Worm (Caenorhabditis elegans) whole organism, early embryonic: ENCODE results near the gene T04A8.18.

Source experiments
- B0310.2 ChIP-seq: sonication (generic microtip); optimal IDR thresholded peaks from 2 replicates; lab custom pipeline; 2016; ENCODE audit warnings: mild to moderate bottlenecking, missing genetic modification characterization, missing compliant biosample characterization
- F13C5.2 ChIP-seq: sonication (generic microtip); optimal IDR thresholded peaks from 2 replicates; lab custom pipeline; 2017; ENCODE audit warnings: mild to moderate bottlenecking, missing genetic modification characterization, inconsistent platforms, missing compliant biosample characterization
- aly-1 ChIP-seq: sonication (generic microtip); optimal IDR thresholded peaks from 2 replicates; lab custom pipeline; 2016; ENCODE audit warnings: missing genetic modification characterization, missing compliant biosample characterization
- ama-1 ChIP-seq: fragments of 150-350 bp; optimal IDR thresholded peaks from 2 replicates; lab custom pipeline; 2014
- ceh-13 ChIP-seq: fragments of 200-800 bp; sonication (Bioruptor generic); optimal IDR thresholded peaks from 2 replicates; lab custom pipeline; 2018; ENCODE audit warnings: mild to moderate bottlenecking, missing genetic modification characterization, missing compliant biosample characterization
- ceh-36 ChIP-seq: sonication (generic microtip); optimal IDR thresholded peaks from 2 replicates; lab custom pipeline; 2016; ENCODE audit warnings: missing genetic modification characterization, inconsistent platforms, missing compliant biosample characterization
- ets-7 ChIP-seq: sonication (generic microtip); optimal IDR thresholded peaks from 2 replicates; lab custom pipeline; 2016; ENCODE audit warnings: missing genotype, missing genetic modification characterization, missing compliant biosample characterization
- flt-1 ChIP-seq: fragments of 200-800 bp; sonication (Bioruptor generic); IDR thresholded peaks from 2 replicates; pipeline ENCODE4 v1.3.6; 2022; ENCODE audit warnings: missing genetic modification characterization, missing compliant biosample characterization
- hmbx-1 ChIP-seq: sonication (generic microtip); optimal IDR thresholded peaks from 2 replicates; lab custom pipeline; 2016; ENCODE audit warnings: mild to moderate bottlenecking, missing genetic modification characterization, missing compliant biosample characterization
- hmg-4 ChIP-seq: fragments of 200-800 bp; sonication (Bioruptor generic); optimal IDR thresholded peaks from 2 replicates; lab custom pipeline; 2018; ENCODE audit warnings: mild to moderate bottlenecking, missing genetic modification characterization, missing compliant biosample characterization
- hnd-1 ChIP-seq: sonication (generic microtip); optimal IDR thresholded peaks from 2 replicates; lab custom pipeline; 2016; ENCODE audit warnings: missing genetic modification characterization, missing compliant biosample characterization
- pes-1 ChIP-seq: fragments of 200-800 bp; sonication (Bioruptor generic); IDR thresholded peaks from 2 replicates; pipeline ENCODE4 v1.3.6; 2022; ENCODE audit warnings: missing genetic modification reagents, missing genetic modification characterization, missing compliant biosample characterization
- scrt-1 ChIP-seq: fragments of 200-800 bp; sonication (Bioruptor generic); IDR thresholded peaks from 2 replicates; pipeline ENCODE4 v1.3.6; 2022; ENCODE audit warnings: missing genetic modification characterization, missing compliant biosample characterization
- sea-1 ChIP-seq: fragments of 200-800 bp; sonication (Bioruptor generic); conservative IDR thresholded peaks from 2 replicates; pipeline ENCODE4 v1.3.6; 2022; ENCODE audit warnings: missing genetic modification characterization, missing compliant biosample characterization
- tbx-11 ChIP-seq: fragments of 200-800 bp; sonication (Bioruptor generic); IDR thresholded peaks from 2 replicates; pipeline ENCODE4 v1.3.6; 2022; ENCODE audit warnings: missing genetic modification characterization, missing compliant biosample characterization
- tbx-37 ChIP-seq: fragments of 200-800 bp; sonication (Bioruptor generic); conservative IDR thresholded peaks from 2 replicates; pipeline ENCODE4 v1.3.6; 2022; ENCODE audit warnings: missing genetic modification reagents, missing genetic modification characterization, missing compliant biosample characterization
- tra-4 ChIP-seq: sonication (generic microtip); optimal IDR thresholded peaks from 2 replicates; lab custom pipeline; 2017; ENCODE audit warnings: missing genetic modification characterization, missing compliant biosample characterization

Gene T04A8.18

DNA sequence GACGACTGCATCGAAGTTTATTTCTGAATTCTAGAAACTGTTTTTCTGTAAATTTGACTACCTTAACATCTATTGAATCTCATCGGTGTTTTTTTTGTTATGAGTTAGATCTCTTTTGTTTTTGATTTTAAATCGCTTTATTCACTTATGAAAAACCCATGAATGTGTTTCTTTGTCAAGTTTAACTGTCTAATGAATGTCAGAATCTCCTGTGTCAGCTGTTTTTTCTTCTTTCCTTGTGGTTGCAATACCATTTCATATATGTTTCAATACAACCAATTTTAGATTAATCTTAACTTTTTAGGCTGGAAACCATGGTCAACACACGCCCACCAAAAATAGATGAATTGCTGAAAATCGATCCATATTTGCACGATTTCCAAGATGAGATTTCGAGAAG is 14.0 kb upstream of the T04A8.18 start, which contains the start of gene T04A8.7:
Gene T04A8.7 (plus strand): TSS at position 301 of the 400 bp plus-strand sequence.
- TF ChIP-seq hnd-1 (no peak), pes-1 (GFP tag; lab: Robert Waterston, UW) (no peak), tra-4 (no peak), ets-7 (no peak), ceh-36 (tag; lab: Kevin White, UChicago) (no peak), ama-1 (lab: Kevin White, UChicago) (no peak), B0310.2 (tag; lab: Kevin White, UChicago) (no peak), F13C5.2 (tag; lab: Kevin White, UChicago) (no peak), hmg-4 (GFP tag; lab: Kevin White, UChicago) (no peak), ceh-13 (no peak), aly-1 (tag; lab: Kevin White, UChicago) (no peak), sea-1 (GFP tag; lab: Robert Waterston, UW) (no peak), tbx-11 (GFP tag; lab: Robert Waterston, UW) (no peak), flt-1 (GFP tag; lab: Robert Waterston, UW) (no peak)

DNA sequence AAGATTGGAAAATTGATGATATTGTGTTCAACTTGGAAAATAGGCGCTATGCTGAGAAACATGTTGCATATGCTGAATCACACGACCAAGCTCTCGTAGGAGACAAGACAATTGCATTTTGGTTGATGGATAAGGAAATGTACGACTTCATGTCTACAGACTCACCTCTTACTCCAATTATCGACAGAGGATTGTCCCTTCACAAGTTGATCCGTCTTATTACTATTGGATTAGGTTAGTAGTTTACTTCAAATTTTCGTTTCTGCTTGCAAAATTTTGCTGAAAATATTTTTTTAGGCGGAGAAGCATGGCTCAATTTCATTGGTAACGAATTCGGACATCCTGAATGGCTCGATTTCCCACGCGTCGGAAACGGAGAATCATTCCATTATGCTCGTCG is 12.1 kb upstream of the T04A8.18 start:
- TF ChIP-seq hmbx-1 (tag; lab: Kevin White, UChicago), result no peak
- no peak for TF ChIP-seq scrt-1

DNA sequence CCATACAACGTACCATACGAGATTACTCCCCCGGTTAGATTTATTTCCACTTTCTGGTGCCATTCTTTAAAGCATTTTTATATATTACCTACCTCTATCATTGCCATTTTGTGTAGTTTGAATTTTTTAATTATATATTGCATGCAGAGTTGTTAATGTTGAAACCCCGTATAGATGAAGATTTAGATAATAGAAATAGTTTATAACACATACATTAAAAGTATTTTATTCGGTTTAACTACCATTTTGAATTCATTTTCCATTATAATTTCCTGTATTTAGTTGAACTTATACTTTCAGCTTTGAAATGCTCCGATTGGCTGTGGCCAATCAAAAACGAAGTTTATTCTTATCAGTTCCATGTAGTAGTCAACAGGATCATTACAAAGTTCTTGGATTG is 11.2 kb upstream of the T04A8.18 start, which contains the start of gene dnj-18:
Gene dnj-18 (plus strand): TSS at position 301 of the 400 bp plus-strand sequence.
- TF ChIP-seq flt-1 (GFP tag; lab: Robert Waterston, UW) (no peak), hnd-1 (no peak)

DNA sequence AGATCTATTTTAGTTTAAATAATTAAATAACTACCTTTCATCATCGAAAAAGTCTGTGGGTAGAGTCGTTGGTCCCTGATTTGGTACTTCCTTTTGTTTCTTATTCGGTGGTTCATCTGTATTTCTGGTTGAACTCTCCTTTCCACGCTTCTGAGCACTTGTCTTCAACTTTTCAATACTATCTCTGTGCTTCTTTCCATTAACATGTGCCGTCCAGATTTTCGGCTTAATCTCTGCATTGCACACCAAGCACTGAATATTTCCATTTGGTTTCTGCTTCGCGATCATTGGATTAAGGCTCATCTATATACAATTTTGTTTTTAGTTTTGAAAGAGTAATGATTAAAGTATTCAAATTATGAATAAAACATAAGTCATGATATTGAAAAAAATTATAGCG is 9.1 kb upstream of the T04A8.18 start, which contains the start of gene sel-13:
Gene sel-13 (minus strand): TSS at position 303 of the 400 bp plus-strand sequence.
- TF ChIP-seq scrt-1 (no peak), ceh-13 (no peak), ets-7 (no peak), hnd-1 (no peak), ama-1 (lab: Kevin White, UChicago) (no peak), sea-1 (GFP tag; lab: Robert Waterston, UW) (no peak), ceh-36 (tag; lab: Kevin White, UChicago) (no peak)

DNA sequence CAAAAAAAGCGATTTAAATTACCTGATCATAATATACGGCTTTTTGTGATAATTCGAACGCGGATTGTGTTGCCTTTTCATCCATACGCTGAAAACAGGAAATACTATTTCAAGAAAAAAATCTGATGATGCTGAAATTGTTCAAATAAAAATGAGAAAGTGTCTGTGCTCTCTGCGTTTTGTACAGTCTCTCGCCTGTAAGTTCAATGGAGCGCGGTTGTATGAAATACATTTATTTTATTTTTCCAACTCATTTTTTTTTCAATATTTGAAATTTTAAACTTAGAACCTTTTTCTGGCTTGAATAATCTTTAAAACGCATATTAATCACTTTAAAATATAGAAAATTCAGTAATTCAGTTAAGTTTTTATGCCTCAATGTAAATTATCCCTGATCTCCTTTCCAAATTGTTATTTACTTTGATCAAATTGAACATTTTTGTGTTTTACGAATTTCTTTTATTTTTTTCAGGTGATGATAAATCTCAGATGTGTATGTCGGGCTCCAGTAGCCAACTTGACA is 5.0 kb upstream of the T04A8.18 start, which contains the start of the genes clp-2 and mrpl-16:
Gene clp-2 (minus strand): TSS at position 94 of the 523 bp plus-strand sequence.
Gene mrpl-16 (plus strand): TSS at position 473 of the 523 bp plus-strand sequence.
- no peak for TF ChIP-seq B0310.2 (tag; lab: Kevin White, UChicago)
- TF ChIP-seq ceh-13, result no peak
- TF ChIP-seq aly-1 (tag; lab: Kevin White, UChicago), result no peak
- no peak for TF ChIP-seq scrt-1

DNA sequence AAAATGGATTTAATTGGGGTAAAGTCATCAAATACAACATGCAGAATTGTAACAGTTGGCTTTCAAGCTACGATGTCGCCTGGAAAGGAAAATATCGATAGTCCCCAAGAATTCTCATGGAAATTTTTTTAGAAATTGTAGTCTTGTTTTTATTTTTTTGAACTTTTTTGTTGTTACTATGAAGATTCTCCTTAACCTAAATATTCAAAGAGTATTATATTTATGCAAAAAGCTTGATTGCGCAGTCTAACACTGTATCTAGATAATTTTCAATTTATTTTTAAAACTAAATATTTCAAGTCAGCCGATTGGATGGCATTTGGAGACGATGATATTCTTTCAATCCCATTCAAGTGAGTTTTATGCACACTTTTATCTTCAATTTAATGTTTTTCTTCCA is 3.8 kb upstream of the T04A8.18 start, which contains the start of gene pgap-2:
Gene pgap-2 (plus strand): TSS at position 301 of the 400 bp plus-strand sequence.
- TF ChIP-seq aly-1 (tag; lab: Kevin White, UChicago) (no peak), scrt-1 (no peak), tra-4 (no peak), hmg-4 (GFP tag; lab: Kevin White, UChicago) (no peak)

DNA sequence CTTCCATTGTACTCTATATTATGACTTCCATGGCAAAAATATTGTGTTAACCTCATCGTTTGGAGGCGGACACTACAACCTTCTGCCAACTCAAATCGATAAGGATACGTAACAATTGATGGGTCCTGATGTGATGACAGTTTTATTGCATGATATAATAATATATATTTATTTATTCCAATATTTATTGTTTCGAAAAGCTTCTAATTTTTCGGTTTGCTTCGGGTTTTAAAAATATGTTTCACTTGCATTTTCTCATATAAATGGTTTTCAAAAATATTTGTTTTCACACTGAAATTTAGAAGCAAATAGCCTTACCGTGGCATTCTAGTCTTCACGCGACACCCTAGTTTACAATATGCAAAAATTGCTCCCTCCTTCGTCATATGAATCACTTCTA is 2.3 kb upstream of the T04A8.18 start, which contains the start of gene T04A8.13:
Gene T04A8.13 (plus strand): TSS at position 301 of the 400 bp plus-strand sequence.
- TF ChIP-seq scrt-1, result no peak
- TF ChIP-seq hmg-4 (GFP tag; lab: Kevin White, UChicago), result no peak
- no peak for TF ChIP-seq ceh-36 (tag; lab: Kevin White, UChicago)
- TF ChIP-seq pes-1 (GFP tag; lab: Robert Waterston, UW), result no peak
- no peak for TF ChIP-seq F13C5.2 (tag; lab: Kevin White, UChicago)
- TF ChIP-seq sea-1 (GFP tag; lab: Robert Waterston, UW), result no peak
- no peak for TF ChIP-seq tra-4
- no peak for TF ChIP-seq ets-7
- no peak for TF ChIP-seq tbx-11 (GFP tag; lab: Robert Waterston, UW)
- no peak for TF ChIP-seq aly-1 (tag; lab: Kevin White, UChicago)

ce11 chrIII:4715088-4715487 is 6.1 kb downstream of the T04A8.18 start, which contains the start of gene him-18:
Gene him-18, minus strand, starts transcription at chrIII:4715188.
- TF ChIP-seq hnd-1 (no peak), B0310.2 (tag; lab: Kevin White, UChicago) (no peak), sea-1 (GFP tag; lab: Robert Waterston, UW) (no peak), flt-1 (GFP tag; lab: Robert Waterston, UW) (no peak), hmg-4 (GFP tag; lab: Kevin White, UChicago) (no peak), scrt-1 (no peak), hmbx-1 (tag; lab: Kevin White, UChicago) (no peak), tbx-11 (GFP tag; lab: Robert Waterston, UW) (no peak), ets-7 (no peak), ceh-13 (no peak), tra-4 (no peak), pes-1 (GFP tag; lab: Robert Waterston, UW) (no peak), tbx-37 (GFP tag; lab: Robert Waterston, UW) (no peak), F13C5.2 (tag; lab: Kevin White, UChicago) (no peak), ceh-36 (tag; lab: Kevin White, UChicago) (no peak), aly-1 (tag; lab: Kevin White, UChicago) (no peak), ama-1 (lab: Kevin White, UChicago) (no peak)
